Fruit fly (Drosophila melanogaster) whole organism, wandering third instar larva: ENCODE measurements around the gene MCU.
A peak's percentile ranks its signal among the peaks of the same experiment; 100 is the strongest.

Experiments used
- Abd-B ChIP-seq: fragments of >200 bp; optimal IDR thresholded peaks from 2 replicates; lab custom pipeline; 2017; ENCODE audit warnings: missing biosample characterization, missing genetic modification characterization
- CG32264 ChIP-seq: fragments of 200-800 bp; sonication (Bioruptor generic); optimal IDR thresholded peaks from 2 replicates; lab custom pipeline; 2016; ENCODE audit warnings: missing biosample characterization, missing genetic modification characterization
- CG9705 ChIP-seq: fragments of 200-800 bp; sonication (Bioruptor generic); optimal IDR thresholded peaks from 2 replicates; lab custom pipeline; 2018; ENCODE audit warnings: missing biosample characterization, mild to moderate bottlenecking, missing genetic modification characterization
- CrebA ChIP-seq: fragments of 200-800 bp; sonication (Bioruptor generic); optimal IDR thresholded peaks from 2 replicates; lab custom pipeline; 2016; ENCODE audit warnings: missing biosample characterization, mild to moderate bottlenecking, missing genetic modification characterization, borderline replicate concordance
- Dfd ChIP-seq: fragments of >200 bp; optimal IDR thresholded peaks from 2 replicates; lab custom pipeline; 2017; ENCODE audit warnings: missing biosample characterization, missing genetic modification characterization
- Dif ChIP-seq: fragments of 200-275, 200-300 bp; sonication (Bioruptor generic); optimal IDR thresholded peaks from 2 replicates; lab custom pipeline; 2018; ENCODE audit warnings: missing biosample characterization, missing genetic modification characterization; ENCODE audit not compliant: partially characterized antibody
- GATAd ChIP-seq: sonication (Bioruptor generic); optimal IDR thresholded peaks from 2 replicates; lab custom pipeline; 2016; ENCODE audit warnings: missing biosample characterization, missing genetic modification characterization
- HLH106 ChIP-seq: fragments of 200-800 bp; optimal IDR thresholded peaks from 3 replicates; lab custom pipeline; 2019; ENCODE audit warnings: missing biosample characterization, mild to moderate bottlenecking, missing genetic modification characterization, moderate library complexity
- Hnf4 ChIP-seq: fragments of 200-800 bp; sonication (Bioruptor generic); optimal IDR thresholded peaks from 2 replicates; lab custom pipeline; 2016; ENCODE audit warnings: missing biosample characterization, mild to moderate bottlenecking, missing genetic modification characterization
- Hr78 ChIP-seq: fragments of >200 bp; optimal IDR thresholded peaks from 2 replicates; lab custom pipeline; 2017; ENCODE audit warnings: missing biosample characterization, missing genetic modification characterization
- Hr83 ChIP-seq: fragments of 200-300 bp; sonication (Bioruptor generic); optimal IDR thresholded peaks from 2 replicates; lab custom pipeline; 2016; ENCODE audit warnings: missing biosample characterization, mild to moderate bottlenecking, missing genetic modification characterization, moderate library complexity; ENCODE audit not compliant: poor library complexity, severe bottlenecking
- Jra ChIP-seq: sonication (Bioruptor generic); optimal IDR thresholded peaks from 2 replicates; lab custom pipeline; 2016; ENCODE audit warnings: missing biosample characterization, missing genetic modification characterization
- Mio ChIP-seq: sonication (Bioruptor generic); optimal IDR thresholded peaks from 2 replicates; lab custom pipeline; 2016; ENCODE audit warnings: missing biosample characterization, missing genetic modification characterization
- Myc ChIP-seq: fragments of >200 bp; optimal IDR thresholded peaks from 2 replicates; lab custom pipeline; 2017
- N ChIP-seq: fragments of >200 bp; optimal IDR thresholded peaks from 2 replicates; lab custom pipeline; 2018; ENCODE audit warnings: missing biosample characterization, missing external identifiers, missing genetic modification characterization
- OdsH ChIP-seq: fragments of 200-800 bp; sonication (Bioruptor generic); optimal IDR thresholded peaks from 2 replicates; lab custom pipeline; 2016; ENCODE audit warnings: missing biosample characterization, mild to moderate bottlenecking, missing genetic modification characterization
- Rel ChIP-seq, 2 experiments: fragments of 200-800 bp; sonication (Bioruptor generic) in 1 of 2; optimal IDR thresholded peaks; 2 replicates in 1 of 2; 3 replicates in 1 of 2; lab custom pipeline; 2016 to 2019; ENCODE audit warnings: mild to moderate bottlenecking in 2 of 2, missing biosample characterization in 2 of 2, missing genetic modification characterization in 2 of 2, moderate library complexity in 1 of 2
- Sp1 ChIP-seq: fragments of 200-800 bp; sonication (Bioruptor generic); optimal IDR thresholded peaks from 3 replicates; lab custom pipeline; 2019; ENCODE audit warnings: missing biosample characterization, mild to moderate bottlenecking, missing genetic modification characterization, moderate library complexity
- Vsx2 ChIP-seq: fragments of 200-300, 225-300 bp; sonication (Bioruptor generic); optimal IDR thresholded peaks from 2 replicates; lab custom pipeline; 2018; ENCODE audit warnings: missing biosample characterization, missing genetic modification characterization; ENCODE audit not compliant: partially characterized antibody
- br ChIP-seq: fragments of 200-800 bp; sonication (Bioruptor generic); optimal IDR thresholded peaks from 2 replicates; lab custom pipeline; 2016; ENCODE audit warnings: missing biosample characterization, missing genetic modification characterization
- brk ChIP-seq: fragments of 200-800 bp; sonication (Bioruptor generic); optimal IDR thresholded peaks from 2 replicates; lab custom pipeline; 2016; ENCODE audit warnings: missing biosample characterization, mild to moderate bottlenecking, missing genetic modification characterization
- dl ChIP-seq, 2 experiments: fragments of 175-275, 200-275 bp in 1 of 2; fragments of 200-275 bp in 1 of 2; sonication (Bioruptor generic); optimal IDR thresholded peaks; lab custom pipeline; 2018; ENCODE audit warnings: mild to moderate bottlenecking in 2 of 2, missing biosample characterization in 2 of 2, missing genetic modification characterization in 2 of 2, moderate library complexity in 2 of 2; ENCODE audit not compliant: partially characterized antibody in 2 of 2, insufficient read depth in 1 of 2
- dmrt93B ChIP-seq: fragments of 200-800 bp; sonication (Bioruptor generic); optimal IDR thresholded peaks from 2 replicates; lab custom pipeline; 2018; ENCODE audit warnings: missing biosample characterization, mild to moderate bottlenecking, missing genetic modification characterization
- dsf ChIP-seq: sonication (Bioruptor generic); optimal IDR thresholded peaks from 2 replicates; lab custom pipeline; 2016; ENCODE audit warnings: missing biosample characterization, missing genetic modification characterization, borderline replicate concordance
- ey ChIP-seq: fragments of 200-800 bp; sonication (Bioruptor generic); optimal IDR thresholded peaks from 2 replicates; lab custom pipeline; 2016; ENCODE audit warnings: missing biosample characterization, missing genetic modification characterization
- foxo ChIP-seq, 2 experiments: fragments of 200-800 bp; sonication (Bioruptor generic); optimal IDR thresholded peaks; 2 replicates in 1 of 2; 3 replicates in 1 of 2; lab custom pipeline; 2016 to 2017; ENCODE audit warnings: missing biosample characterization in 2 of 2, missing genetic modification characterization in 2 of 2
- fru ChIP-seq: fragments of 200-800 bp; sonication (Bioruptor generic); optimal IDR thresholded peaks from 3 replicates; lab custom pipeline; 2016; ENCODE audit warnings: missing biosample characterization, mild to moderate bottlenecking, missing genetic modification characterization
- h ChIP-seq: fragments of 200-800 bp; sonication (Bioruptor generic); optimal IDR thresholded peaks from 3 replicates; lab custom pipeline; 2016; ENCODE audit warnings: missing biosample characterization, mild to moderate bottlenecking, missing genetic modification characterization
- jim ChIP-seq: fragments of 175-275, 200-325 bp; sonication (Bioruptor generic); optimal IDR thresholded peaks from 2 replicates; lab custom pipeline; 2016; ENCODE audit warnings: missing biosample characterization, mild to moderate bottlenecking, missing genetic modification characterization
- lola ChIP-seq: fragments of >200 bp; optimal IDR thresholded peaks from 2 replicates; lab custom pipeline; 2017; ENCODE audit warnings: missing biosample characterization, missing genetic modification characterization
- pan ChIP-seq: fragments of >200 bp; optimal IDR thresholded peaks from 2 replicates; lab custom pipeline; 2017
- psq ChIP-seq: fragments of 200-800 bp; sonication (Bioruptor generic); optimal IDR thresholded peaks from 3 replicates; lab custom pipeline; 2017; ENCODE audit warnings: missing biosample characterization, mild to moderate bottlenecking, missing genetic modification characterization, moderate library complexity
- rgr ChIP-seq: fragments of 200-800 bp; sonication (Bioruptor generic); optimal IDR thresholded peaks from 3 replicates; lab custom pipeline; 2016; ENCODE audit warnings: missing biosample characterization, mild to moderate bottlenecking, missing genetic modification characterization
- sage ChIP-seq: fragments of 200-800 bp; sonication (Bioruptor generic); optimal IDR thresholded peaks from 2 replicates; lab custom pipeline; 2016; ENCODE audit warnings: missing biosample characterization, mild to moderate bottlenecking, missing genetic modification characterization
- sv ChIP-seq: fragments of 200-800 bp; sonication (Bioruptor generic); optimal IDR thresholded peaks from 3 replicates; lab custom pipeline; 2016; ENCODE audit warnings: missing biosample characterization, missing genetic modification characterization
- tai ChIP-seq: sonication (Bioruptor generic); optimal IDR thresholded peaks from 2 replicates; lab custom pipeline; 2016; ENCODE audit warnings: missing biosample characterization, missing genetic modification characterization
- usp ChIP-seq: fragments of >200 bp; optimal IDR thresholded peaks from 2 replicates; lab custom pipeline; 2017; ENCODE audit warnings: missing biosample characterization, missing genetic modification characterization
- woc ChIP-seq: sonication (Bioruptor generic); optimal IDR thresholded peaks from 2 replicates; lab custom pipeline; 2016; ENCODE audit warnings: missing biosample characterization, mild to moderate bottlenecking, missing genetic modification characterization

The MCU gene

DNA sequence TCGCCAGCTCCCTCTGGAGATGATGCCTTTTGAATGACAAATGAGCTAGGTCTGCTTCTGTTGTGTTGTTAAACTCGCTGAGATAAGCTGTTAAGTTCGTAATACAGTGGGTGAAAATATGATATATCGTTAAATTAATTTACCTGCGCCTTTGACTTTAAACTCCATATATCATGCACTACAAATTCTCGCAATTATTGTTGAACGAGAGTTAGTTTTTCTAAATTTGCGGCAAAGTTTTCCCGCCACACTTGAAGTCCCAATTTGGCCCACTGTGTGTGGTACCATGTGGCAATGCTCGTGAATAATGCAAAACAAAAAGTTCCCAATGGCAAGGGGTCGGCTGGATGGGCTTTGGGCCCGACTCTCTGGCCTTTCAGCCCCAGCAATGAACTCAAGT, 26.2 kb downstream of the MCU start:
- TF ChIP-seq woc (GFP tag; lab: Kevin White, UChicago) = no peak
- no peak for TF ChIP-seq CG32264 (GFP tag; lab: Kevin White, UChicago)
- peak; percentile 31 for TF ChIP-seq br (GFP tag; lab: Kevin White, UChicago)
- TF ChIP-seq CG9705 (GFP tag; lab: Kevin White, UChicago) = no peak
- TF ChIP-seq foxo (GFP tag; optimal IDR thresholded peaks at IDR 0.05; lab: Kevin White, UChicago) = peak in 1 of 2 experiments; percentile 32
- TF ChIP-seq dl (GFP tag; optimal IDR thresholded peaks at IDR 0.05; lab: Kevin White, UChicago; ENCODE audit: insufficient read depth in 1 of 2, partially characterized antibody in 2 of 2) = no peak
- peak; percentile 60 for TF ChIP-seq ey
- TF ChIP-seq N (GFP tag; lab: Kevin White, UChicago) = no peak
- no peak for TF ChIP-seq lola (GFP tag; lab: Kevin White, UChicago)
- TF ChIP-seq GATAd (GFP tag; lab: Kevin White, UChicago) = no peak
- no peak for TF ChIP-seq Mio (GFP tag; lab: Kevin White, UChicago)
- no peak for TF ChIP-seq brk (GFP tag; lab: Kevin White, UChicago)
- peak; percentile 38 for TF ChIP-seq rgr (GFP tag; lab: Kevin White, UChicago)
- peak; percentile 23 for TF ChIP-seq dmrt93B (GFP tag; lab: Kevin White, UChicago)
- no peak for TF ChIP-seq Hr78 (GFP tag; lab: Kevin White, UChicago)
- no peak for TF ChIP-seq Hr83 (GFP tag; lab: Kevin White, UChicago)
- peak; percentile 24 for TF ChIP-seq Sp1 (GFP tag; lab: Kevin White, UChicago)
- TF ChIP-seq Abd-B (GFP tag; lab: Kevin White, UChicago) = no peak
- TF ChIP-seq Rel (GFP tag; optimal IDR thresholded peaks at IDR 0.05; lab: Kevin White, UChicago) = no peak
- TF ChIP-seq Rel (tag; optimal IDR thresholded peaks at IDR 0.05; lab: Kevin White, UChicago) = no peak
- TF ChIP-seq sage (GFP tag; lab: Kevin White, UChicago) = no peak
- TF ChIP-seq fru (GFP tag; lab: Kevin White, UChicago) = peak; percentile 48
- no peak for TF ChIP-seq psq (GFP tag; lab: Kevin White, UChicago)
- TF ChIP-seq jim (GFP tag; lab: Kevin White, UChicago) = no peak
- no peak for TF ChIP-seq Myc (lab: Kevin White, UChicago)
- TF ChIP-seq usp = no peak
- peak; percentile 30 for TF ChIP-seq OdsH (GFP tag; lab: Kevin White, UChicago)
- no peak for TF ChIP-seq Jra (GFP tag; lab: Kevin White, UChicago)
- no peak for TF ChIP-seq Dif
- TF ChIP-seq dsf (GFP tag; lab: Kevin White, UChicago) = no peak
- TF ChIP-seq pan (lab: Kevin White, UChicago) = no peak
- no peak for TF ChIP-seq tai (GFP tag; lab: Kevin White, UChicago)
- peak; percentile 44 for TF ChIP-seq HLH106 (tag; lab: Kevin White, UChicago)
- no peak for TF ChIP-seq Hnf4 (GFP tag; lab: Kevin White, UChicago)
- no peak for TF ChIP-seq Vsx2 (GFP tag; lab: Kevin White, UChicago)
- peak; percentile 38 for TF ChIP-seq h (GFP tag; lab: Kevin White, UChicago)
- TF ChIP-seq Dfd = no peak
- TF ChIP-seq CrebA (GFP tag; lab: Kevin White, UChicago) = no peak
- TF ChIP-seq sv (GFP tag; lab: Kevin White, UChicago) = no peak

dm6 chr3L:6577313-6577852, 26.8 kb downstream of the MCU start:
- TF ChIP-seq Dif (no peak), Myc (lab: Kevin White, UChicago) (no peak), ey (no peak), br (GFP tag; lab: Kevin White, UChicago) (no peak), GATAd (GFP tag; lab: Kevin White, UChicago) (no peak), dsf (GFP tag; lab: Kevin White, UChicago) (no peak), dl (GFP tag; optimal IDR thresholded peaks at IDR 0.05; lab: Kevin White, UChicago; ENCODE audit: insufficient read depth in 1 of 2, partially characterized antibody in 2 of 2) (no peak), CG9705 (GFP tag; lab: Kevin White, UChicago) (no peak), Mio (GFP tag; lab: Kevin White, UChicago) (no peak)
